Worm (Caenorhabditis elegans) whole organism, early embryonic: ENCODE measurements around the gene H28G03.3.

Experiments
- B0310.2 ChIP-seq: sonication (generic microtip); optimal IDR thresholded peaks from 2 replicates; lab custom pipeline; 2016; ENCODE audit warnings: mild to moderate bottlenecking, missing genetic modification characterization, missing compliant biosample characterization
- F13C5.2 ChIP-seq: sonication (generic microtip); optimal IDR thresholded peaks from 2 replicates; lab custom pipeline; 2017; ENCODE audit warnings: mild to moderate bottlenecking, missing genetic modification characterization, inconsistent platforms, missing compliant biosample characterization
- aly-1 ChIP-seq: sonication (generic microtip); optimal IDR thresholded peaks from 2 replicates; lab custom pipeline; 2016; ENCODE audit warnings: missing genetic modification characterization, missing compliant biosample characterization
- ama-1 ChIP-seq: fragments of 150-350 bp; optimal IDR thresholded peaks from 2 replicates; lab custom pipeline; 2014
- ceh-13 ChIP-seq: fragments of 200-800 bp; sonication (Bioruptor generic); optimal IDR thresholded peaks from 2 replicates; lab custom pipeline; 2018; ENCODE audit warnings: mild to moderate bottlenecking, missing genetic modification characterization, missing compliant biosample characterization
- ceh-36 ChIP-seq: sonication (generic microtip); optimal IDR thresholded peaks from 2 replicates; lab custom pipeline; 2016; ENCODE audit warnings: missing genetic modification characterization, inconsistent platforms, missing compliant biosample characterization
- ets-7 ChIP-seq: sonication (generic microtip); optimal IDR thresholded peaks from 2 replicates; lab custom pipeline; 2016; ENCODE audit warnings: missing genotype, missing genetic modification characterization, missing compliant biosample characterization
- flt-1 ChIP-seq: fragments of 200-800 bp; sonication (Bioruptor generic); IDR thresholded peaks from 2 replicates; pipeline ENCODE4 v1.3.6; 2022; ENCODE audit warnings: missing genetic modification characterization, missing compliant biosample characterization
- hmbx-1 ChIP-seq: sonication (generic microtip); optimal IDR thresholded peaks from 2 replicates; lab custom pipeline; 2016; ENCODE audit warnings: mild to moderate bottlenecking, missing genetic modification characterization, missing compliant biosample characterization
- hmg-4 ChIP-seq: fragments of 200-800 bp; sonication (Bioruptor generic); optimal IDR thresholded peaks from 2 replicates; lab custom pipeline; 2018; ENCODE audit warnings: mild to moderate bottlenecking, missing genetic modification characterization, missing compliant biosample characterization
- hnd-1 ChIP-seq: sonication (generic microtip); optimal IDR thresholded peaks from 2 replicates; lab custom pipeline; 2016; ENCODE audit warnings: missing genetic modification characterization, missing compliant biosample characterization
- pes-1 ChIP-seq: fragments of 200-800 bp; sonication (Bioruptor generic); IDR thresholded peaks from 2 replicates; pipeline ENCODE4 v1.3.6; 2022; ENCODE audit warnings: missing genetic modification reagents, missing genetic modification characterization, missing compliant biosample characterization
- scrt-1 ChIP-seq: fragments of 200-800 bp; sonication (Bioruptor generic); IDR thresholded peaks from 2 replicates; pipeline ENCODE4 v1.3.6; 2022; ENCODE audit warnings: missing genetic modification characterization, missing compliant biosample characterization
- sea-1 ChIP-seq: fragments of 200-800 bp; sonication (Bioruptor generic); conservative IDR thresholded peaks from 2 replicates; pipeline ENCODE4 v1.3.6; 2022; ENCODE audit warnings: missing genetic modification characterization, missing compliant biosample characterization
- tbx-11 ChIP-seq: fragments of 200-800 bp; sonication (Bioruptor generic); IDR thresholded peaks from 2 replicates; pipeline ENCODE4 v1.3.6; 2022; ENCODE audit warnings: missing genetic modification characterization, missing compliant biosample characterization
- tbx-37 ChIP-seq: fragments of 200-800 bp; sonication (Bioruptor generic); conservative IDR thresholded peaks from 2 replicates; pipeline ENCODE4 v1.3.6; 2022; ENCODE audit warnings: missing genetic modification reagents, missing genetic modification characterization, missing compliant biosample characterization
- tra-4 ChIP-seq: sonication (generic microtip); optimal IDR thresholded peaks from 2 replicates; lab custom pipeline; 2017; ENCODE audit warnings: missing genetic modification characterization, missing compliant biosample characterization

Gene H28G03.3

ce11 chrX:5193402-5193801, 32.8 kb downstream of the H28G03.3 start:
- no peak for TF ChIP-seq ceh-36 (tag; lab: Kevin White, UChicago)
- TF ChIP-seq tbx-11: no peak
- TF ChIP-seq pes-1 (GFP tag; lab: Robert Waterston, UW): no peak
- no peak for TF ChIP-seq ets-7 (tag; lab: Kevin White, UChicago)
- no peak for TF ChIP-seq scrt-1 (GFP tag; lab: Robert Waterston, UW)
- TF ChIP-seq B0310.2 (tag; lab: Kevin White, UChicago): no peak
- no peak for TF ChIP-seq aly-1
- TF ChIP-seq flt-1 (GFP tag; lab: Robert Waterston, UW): no peak
- TF ChIP-seq hmbx-1 (tag; lab: Kevin White, UChicago): no peak
- TF ChIP-seq hmg-4 (GFP tag; lab: Kevin White, UChicago): no peak
- TF ChIP-seq sea-1 (GFP tag; lab: Robert Waterston, UW): no peak
- TF ChIP-seq F13C5.2 (tag; lab: Kevin White, UChicago): no peak

ce11 chrX:5190061-5190460, 36.1 kb downstream of the H28G03.3 start:
- TF ChIP-seq tra-4 (tag; lab: Kevin White, UChicago) (no peak), scrt-1 (GFP tag; lab: Robert Waterston, UW) (no peak), aly-1 (no peak), hmbx-1 (tag; lab: Kevin White, UChicago) (no peak), F13C5.2 (tag; lab: Kevin White, UChicago) (no peak), hmg-4 (GFP tag; lab: Kevin White, UChicago) (no peak), ceh-13 (GFP tag; lab: Kevin White, UChicago) (no peak), sea-1 (GFP tag; lab: Robert Waterston, UW) (no peak), tbx-11 (no peak), ceh-36 (tag; lab: Kevin White, UChicago) (no peak), hnd-1 (tag; lab: Kevin White, UChicago) (no peak), flt-1 (GFP tag; lab: Robert Waterston, UW) (no peak)

ce11 chrX:5188977-5189376, 37.2 kb downstream of the H28G03.3 start, which contains the start of gene zig-6:
zig-6 (minus strand) TSS chrX:5189077.
- TF ChIP-seq aly-1 (no peak), ceh-13 (GFP tag; lab: Kevin White, UChicago) (no peak), pes-1 (GFP tag; lab: Robert Waterston, UW) (no peak), scrt-1 (GFP tag; lab: Robert Waterston, UW) (no peak), hnd-1 (tag; lab: Kevin White, UChicago) (no peak), tra-4 (tag; lab: Kevin White, UChicago) (no peak), tbx-37 (no peak), flt-1 (GFP tag; lab: Robert Waterston, UW) (no peak), sea-1 (GFP tag; lab: Robert Waterston, UW) (no peak), B0310.2 (tag; lab: Kevin White, UChicago) (no peak), ama-1 (no peak), tbx-11 (no peak), ceh-36 (tag; lab: Kevin White, UChicago) (no peak), ets-7 (tag; lab: Kevin White, UChicago) (no peak), hmg-4 (GFP tag; lab: Kevin White, UChicago) (no peak), F13C5.2 (tag; lab: Kevin White, UChicago) (no peak), hmbx-1 (tag; lab: Kevin White, UChicago) (no peak)

ce11 chrX:5183931-5184330, 42.2 kb downstream of the H28G03.3 start, which contains the start of gene T03G11.9:
T03G11.9 (plus strand) TSS chrX:5184231.
- TF ChIP-seq ceh-13 (GFP tag; lab: Kevin White, UChicago): no peak
- TF ChIP-seq aly-1: no peak
- TF ChIP-seq ceh-36 (tag; lab: Kevin White, UChicago): no peak
- no peak for TF ChIP-seq tbx-37
- no peak for TF ChIP-seq ets-7 (tag; lab: Kevin White, UChicago)
- no peak for TF ChIP-seq tbx-11
- no peak for TF ChIP-seq ama-1
- no peak for TF ChIP-seq sea-1 (GFP tag; lab: Robert Waterston, UW)
- TF ChIP-seq hnd-1 (tag; lab: Kevin White, UChicago): no peak
- no peak for TF ChIP-seq tra-4 (tag; lab: Kevin White, UChicago)
- no peak for TF ChIP-seq F13C5.2 (tag; lab: Kevin White, UChicago)
- TF ChIP-seq pes-1 (GFP tag; lab: Robert Waterston, UW): no peak
- TF ChIP-seq flt-1 (GFP tag; lab: Robert Waterston, UW): no peak
- no peak for TF ChIP-seq scrt-1 (GFP tag; lab: Robert Waterston, UW)
- no peak for TF ChIP-seq hmg-4 (GFP tag; lab: Kevin White, UChicago)

- no peak for TF ChIP-seq hmbx-1 (tag; lab: Kevin White, UChicago)
- no peak for TF ChIP-seq aly-1
- no peak for TF ChIP-seq tbx-11
- no peak for TF ChIP-seq flt-1 (GFP tag; lab: Robert Waterston, UW)
- TF ChIP-seq scrt-1 (GFP tag; lab: Robert Waterston, UW): no peak
- TF ChIP-seq hmg-4 (GFP tag; lab: Kevin White, UChicago): no peak
- no peak for TF ChIP-seq sea-1 (GFP tag; lab: Robert Waterston, UW)
- no peak for TF ChIP-seq B0310.2 (tag; lab: Kevin White, UChicago)
- TF ChIP-seq ceh-36 (tag; lab: Kevin White, UChicago): no peak
- TF ChIP-seq pes-1 (GFP tag; lab: Robert Waterston, UW): no peak
- TF ChIP-seq ama-1: no peak
These were observed 46.3 kb downstream of the H28G03.3 start, which contains the start of gene sru-48 for ce11 chrX:5179874-5180273. sru-48 (plus strand) TSS chrX:5180174.

ce11 chrX:5179050-5179449, 47.1 kb downstream of the H28G03.3 start, which contains the start of gene metl-9:
metl-9 (minus strand) TSS chrX:5179150.
- TF ChIP-seq ceh-13 (GFP tag; lab: Kevin White, UChicago) (no peak), tbx-37 (no peak), tra-4 (tag; lab: Kevin White, UChicago) (no peak), tbx-11 (no peak), sea-1 (GFP tag; lab: Robert Waterston, UW) (no peak), aly-1 (no peak), hmg-4 (GFP tag; lab: Kevin White, UChicago) (no peak), hmbx-1 (tag; lab: Kevin White, UChicago) (no peak), pes-1 (GFP tag; lab: Robert Waterston, UW) (no peak), B0310.2 (tag; lab: Kevin White, UChicago) (no peak), scrt-1 (GFP tag; lab: Robert Waterston, UW) (no peak), flt-1 (GFP tag; lab: Robert Waterston, UW) (no peak), ets-7 (tag; lab: Kevin White, UChicago) (no peak), ama-1 (no peak)
